Worm (Caenorhabditis elegans) whole organism, L1 larva: ENCODE data around the gene C07A4.2.
A peak's percentile ranks its signal among the peaks of the same experiment; 100 is the strongest.

Experiments
- C16A3.4 ChIP-seq: fragments of 150-350 bp; optimal IDR thresholded peaks from 2 replicates; lab custom pipeline; 2014; ENCODE audit warnings: missing biosample characterization, missing genetic modification characterization
- F16B12.6 ChIP-seq: fragments of 150-350 bp; optimal IDR thresholded peaks from 2 replicates; lab custom pipeline; 2014; ENCODE audit warnings: missing biosample characterization, missing genetic modification characterization
- aha-1 ChIP-seq: fragments of 150-350 bp; optimal IDR thresholded peaks from 2 replicates; lab custom pipeline; 2014; ENCODE audit warnings: missing biosample characterization, missing genetic modification characterization
- alr-1 ChIP-seq: fragments of 200-800 bp; sonication (Bioruptor generic); optimal IDR thresholded peaks from 2 replicates; lab custom pipeline; 2018; ENCODE audit warnings: borderline replicate concordance, mild to moderate bottlenecking, missing genetic modification characterization, missing compliant biosample characterization
- aly-2 ChIP-seq: fragments of 150-350 bp; optimal IDR thresholded peaks from 2 replicates; lab custom pipeline; 2014; ENCODE audit warnings: missing biosample characterization, missing genetic modification characterization
- ama-1 ChIP-seq: fragments of 150-350 bp; optimal IDR thresholded peaks from 2 replicates; lab custom pipeline; 2014
- blmp-1 ChIP-seq: fragments of 150-350 bp; optimal IDR thresholded peaks from 2 replicates; lab custom pipeline; 2014; ENCODE audit warnings: missing biosample characterization, missing genetic modification characterization
- ceh-8 ChIP-seq: fragments of 200-800 bp; sonication (Bioruptor generic); optimal IDR thresholded peaks from 2 replicates; lab custom pipeline; 2018; ENCODE audit warnings: mild to moderate bottlenecking, missing genetic modification characterization, moderate library complexity, missing compliant biosample characterization
- ceh-88 ChIP-seq: fragments of 200-800 bp; sonication (Bioruptor generic); IDR thresholded peaks from 2 replicates; pipeline ENCODE4 v1.3.6; 2022; ENCODE audit warnings: missing genetic modification characterization, missing compliant biosample characterization
- ceh-90 ChIP-seq: sonication (generic microtip); optimal IDR thresholded peaks from 2 replicates; lab custom pipeline; 2016; ENCODE audit warnings: missing genetic modification characterization, missing compliant biosample characterization
- ces-1 ChIP-seq: fragments of 150-350 bp; optimal IDR thresholded peaks from 2 replicates; lab custom pipeline; 2014; ENCODE audit warnings: missing biosample characterization, missing genetic modification reagents, missing genetic modification characterization
- dpl-1 ChIP-seq, 3 experiments: fragments of 150-350 bp in 2 of 3; sonication (generic microtip) in 1 of 3; optimal IDR thresholded peaks; 2 replicates each; lab custom pipeline; 2014 to 2017; ENCODE audit warnings: missing biosample characterization in 3 of 3, missing genetic modification characterization in 3 of 3, missing genetic modification reagents in 3 of 3
- dsc-1 ChIP-seq: sonication (generic microtip); optimal IDR thresholded peaks from 2 replicates; lab custom pipeline; 2016; ENCODE audit warnings: mild to moderate bottlenecking, missing genetic modification characterization, missing compliant biosample characterization
- elt-2 ChIP-seq: sonication (generic microtip); optimal IDR thresholded peaks from 2 replicates; lab custom pipeline; 2016; ENCODE audit warnings: missing genetic modification characterization, mild to moderate bottlenecking, inconsistent platforms, missing compliant biosample characterization, missing genetic modification reagents
- elt-3 ChIP-seq, 6 experiments: fragments of 150-350 bp in 1 of 6; sonication (generic microtip); optimal IDR thresholded peaks; 2 replicates each; lab custom pipeline; 2017 to 2018; ENCODE audit warnings: missing biosample characterization in 6 of 6, missing genetic modification characterization in 6 of 6, inconsistent platforms in 1 of 6
- ets-5 ChIP-seq: fragments of 200-800 bp; sonication (Bioruptor generic); IDR thresholded peaks from 2 replicates; pipeline ENCODE4 v1.3.6; 2022; ENCODE audit warnings: missing genetic modification characterization, missing compliant biosample characterization
- fkh-4 ChIP-seq: sonication (generic microtip); optimal IDR thresholded peaks from 2 replicates; lab custom pipeline; 2016; ENCODE audit warnings: missing compliant biosample characterization, missing genetic modification characterization, borderline replicate concordance
- hlh-17 ChIP-seq: fragments of 200-800 bp; sonication (Bioruptor generic); optimal IDR thresholded peaks from 2 replicates; lab custom pipeline; 2018; ENCODE audit warnings: missing genetic modification characterization, mild to moderate bottlenecking, missing compliant biosample characterization, moderate library complexity, borderline replicate concordance
- isw-1 ChIP-seq: fragments of 200-800 bp; sonication (Bioruptor generic); IDR thresholded peaks from 2 replicates; pipeline ENCODE4 v1.3.6; 2022; ENCODE audit warnings: missing genetic modification characterization, missing compliant biosample characterization
- jun-1 ChIP-seq: fragments of 150-350 bp; optimal IDR thresholded peaks from 2 replicates; lab custom pipeline; 2014; ENCODE audit warnings: missing biosample characterization, missing genetic modification reagents, missing genetic modification characterization
- lin-14 ChIP-seq: fragments of 200-800 bp; sonication (Bioruptor generic); optimal IDR thresholded peaks from 2 replicates; lab custom pipeline; 2018; ENCODE audit warnings: mild to moderate bottlenecking, missing genetic modification characterization, moderate library complexity, missing compliant biosample characterization
- lin-15B ChIP-seq: fragments of 150-350 bp; sonication (generic microtip); optimal IDR thresholded peaks from 3 replicates; lab custom pipeline; 2014; ENCODE audit warnings: missing biosample characterization, missing genetic modification characterization
- mep-1 ChIP-seq: fragments of 150-350 bp; optimal IDR thresholded peaks from 2 replicates; lab custom pipeline; 2014; ENCODE audit warnings: missing biosample characterization, missing genetic modification characterization
- nhr-20 ChIP-seq: sonication (generic microtip); optimal IDR thresholded peaks from 2 replicates; lab custom pipeline; 2016; ENCODE audit warnings: mild to moderate bottlenecking, missing genetic modification characterization, missing compliant biosample characterization
- nhr-71 ChIP-seq: sonication (generic microtip); optimal IDR thresholded peaks from 2 replicates; lab custom pipeline; 2016; ENCODE audit warnings: mild to moderate bottlenecking, missing genetic modification characterization, moderate library complexity, missing compliant biosample characterization
- nhr-76 ChIP-seq: sonication (generic microtip); optimal IDR thresholded peaks from 2 replicates; lab custom pipeline; 2017; ENCODE audit warnings: missing biosample characterization, missing genetic modification characterization
- nhr-84 ChIP-seq: sonication (generic microtip); optimal IDR thresholded peaks from 2 replicates; lab custom pipeline; 2017; ENCODE audit warnings: missing biosample characterization, missing genetic modification characterization
- nhr-90 ChIP-seq: sonication (generic microtip); optimal IDR thresholded peaks from 2 replicates; lab custom pipeline; 2016; ENCODE audit warnings: mild to moderate bottlenecking, missing genetic modification characterization, missing compliant biosample characterization; ENCODE audit not compliant: poor library complexity
- pag-3 ChIP-seq: sonication (generic microtip); optimal IDR thresholded peaks from 2 replicates; lab custom pipeline; 2017; ENCODE audit warnings: missing genetic modification characterization, mild to moderate bottlenecking, missing compliant biosample characterization, antibody characterized with exemption, borderline replicate concordance; ENCODE audit not compliant: insufficient read depth
- rnt-1 ChIP-seq: sonication (generic microtip); optimal IDR thresholded peaks from 2 replicates; lab custom pipeline; 2016; ENCODE audit warnings: mild to moderate bottlenecking, missing genetic modification characterization, moderate library complexity, missing compliant biosample characterization
- skn-1 ChIP-seq: fragments of 150-350 bp; optimal IDR thresholded peaks from 2 replicates; lab custom pipeline; 2014; ENCODE audit warnings: missing biosample characterization, missing genetic modification characterization
- snu-23 ChIP-seq: sonication (generic microtip); optimal IDR thresholded peaks from 2 replicates; lab custom pipeline; 2016; ENCODE audit warnings: missing genetic modification characterization, missing compliant biosample characterization
- sptf-1 ChIP-seq: fragments of 150-350 bp; optimal IDR thresholded peaks from 2 replicates; lab custom pipeline; 2014; ENCODE audit warnings: missing biosample characterization, missing genetic modification characterization
- sup-37 ChIP-seq: fragments of 200-800 bp; sonication (Bioruptor generic); optimal IDR thresholded peaks from 2 replicates; lab custom pipeline; 2018; ENCODE audit warnings: mild to moderate bottlenecking, missing genetic modification characterization, missing compliant biosample characterization
- swsn-7 ChIP-seq: sonication (generic microtip); optimal IDR thresholded peaks from 2 replicates; lab custom pipeline; 2016; ENCODE audit warnings: missing genetic modification characterization, missing compliant biosample characterization
- tbx-2 ChIP-seq: sonication (generic microtip); optimal IDR thresholded peaks from 2 replicates; lab custom pipeline; 2016; ENCODE audit warnings: missing genetic modification characterization, missing compliant biosample characterization
- tlp-1 ChIP-seq: fragments of 150-350 bp; optimal IDR thresholded peaks from 2 replicates; lab custom pipeline; 2014; ENCODE audit warnings: missing biosample characterization, missing genetic modification characterization
- unc-130 ChIP-seq: fragments of 150-350 bp; optimal IDR thresholded peaks from 2 replicates; lab custom pipeline; 2017; ENCODE audit warnings: missing biosample characterization, missing genetic modification characterization, inconsistent platforms
- unc-86 ChIP-seq: sonication (generic microtip); optimal IDR thresholded peaks from 2 replicates; lab custom pipeline; 2016; ENCODE audit warnings: missing genetic modification characterization, missing compliant biosample characterization
- unc-98 ChIP-seq: fragments of 200-800 bp; sonication (Bioruptor generic); IDR thresholded peaks from 2 replicates; pipeline ENCODE4 v1.3.6; 2022; ENCODE audit warnings: missing genetic modification characterization, missing compliant biosample characterization
- xbp-1 ChIP-seq: sonication (generic microtip); optimal IDR thresholded peaks from 2 replicates; lab custom pipeline; 2016; ENCODE audit warnings: missing genetic modification characterization, missing compliant biosample characterization
- ztf-11 ChIP-seq, 2 experiments: sonication (generic microtip); optimal IDR thresholded peaks; 2 replicates each; lab custom pipeline; 2016 to 2017; ENCODE audit warnings: missing genetic modification characterization in 2 of 2, missing biosample characterization in 1 of 2, missing compliant biosample characterization in 1 of 2
- ztf-4 ChIP-seq: fragments of 150-350 bp; optimal IDR thresholded peaks from 2 replicates; lab custom pipeline; 2014; ENCODE audit warnings: missing biosample characterization, missing genetic modification characterization

The C07A4.2 gene

ce11 chrX:10204313-10205063 is 32.5 kb downstream of the C07A4.2 start (continued):
- no peak for TF ChIP-seq xbp-1 (tag; lab: Kevin White, UChicago)
- no peak for TF ChIP-seq nhr-84 (tag; lab: Kevin White, UChicago)
- no peak for TF ChIP-seq elt-3 (tag; optimal IDR thresholded peaks at IDR 0.05; lab: Kevin White, UChicago)
- TF ChIP-seq unc-86 (tag; lab: Kevin White, UChicago): no peak
- peak; percentile 71 for TF ChIP-seq blmp-1
- peak; percentile 13 for TF ChIP-seq snu-23 (GFP tag; lab: Kevin White, UChicago)
- no peak for TF ChIP-seq tbx-2
- no peak for TF ChIP-seq ztf-4 (tag; lab: Kevin White, UChicago)

DNA sequence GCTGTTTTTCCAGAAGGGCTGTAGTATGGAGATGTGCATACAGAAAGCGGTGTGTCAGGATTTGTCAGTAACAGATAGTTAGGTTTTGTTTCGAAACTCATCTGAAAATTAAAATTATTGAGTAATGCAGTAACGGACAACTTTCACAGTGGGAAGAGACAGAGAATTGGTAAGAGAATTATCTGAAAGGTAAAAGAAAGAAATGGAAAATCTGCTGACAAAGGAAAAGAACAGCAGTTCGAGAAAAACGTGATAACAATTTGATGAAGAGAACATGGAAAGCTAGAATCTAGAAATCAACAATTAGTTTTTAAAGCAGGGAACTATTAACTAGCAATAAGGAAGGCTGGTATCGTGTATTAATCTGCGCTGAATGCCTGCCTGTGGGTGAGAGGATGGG is 33.3 kb downstream of the C07A4.2 start, which contains the start of gene sex-1:
Gene sex-1, minus strand, starts transcription at position 101 of the 400 bp plus-strand sequence.
- TF ChIP-seq C16A3.4 (tag; lab: Kevin White, UChicago): no peak
- TF ChIP-seq ceh-8 (GFP tag; lab: Kevin White, UChicago): no peak
- no peak for TF ChIP-seq isw-1 (GFP tag; lab: Robert Waterston, UW)
- no peak for TF ChIP-seq ceh-88 (GFP tag; lab: Robert Waterston, UW)
- no peak for TF ChIP-seq nhr-90 (tag; lab: Kevin White, UChicago)
- no peak for TF ChIP-seq unc-98
- TF ChIP-seq ets-5 (GFP tag; lab: Robert Waterston, UW): no peak
- no peak for TF ChIP-seq skn-1 (tag; lab: Kevin White, UChicago)
- TF ChIP-seq mep-1 (tag; lab: Kevin White, UChicago): no peak
- no peak for TF ChIP-seq sptf-1
- TF ChIP-seq unc-130 (tag; lab: Kevin White, UChicago): no peak
- no peak for TF ChIP-seq aly-2 (tag; lab: Kevin White, UChicago)
- TF ChIP-seq jun-1 (tag; lab: Kevin White, UChicago): no peak
- no peak for TF ChIP-seq rnt-1 (tag; lab: Kevin White, UChicago)
- no peak for TF ChIP-seq hlh-17
- no peak for TF ChIP-seq fkh-4 (tag; lab: Kevin White, UChicago)

- TF ChIP-seq fkh-4 (tag; lab: Kevin White, UChicago): no peak
- no peak for TF ChIP-seq ztf-11 (tag; optimal IDR thresholded peaks at IDR 0.05; lab: Kevin White, UChicago)
- no peak for TF ChIP-seq ama-1 (lab: Kevin White, UChicago)
- no peak for TF ChIP-seq aha-1 (tag; lab: Kevin White, UChicago)
- TF ChIP-seq hlh-17: no peak
- no peak for TF ChIP-seq dpl-1 (GFP tag; optimal IDR thresholded peaks at IDR 0.05; lab: Kevin White, UChicago)
- TF ChIP-seq nhr-90 (tag; lab: Kevin White, UChicago): no peak
- TF ChIP-seq jun-1 (tag; lab: Kevin White, UChicago): no peak
- TF ChIP-seq nhr-71 (tag; lab: Kevin White, UChicago): no peak
- no peak for TF ChIP-seq unc-130 (tag; lab: Kevin White, UChicago)
- no peak for TF ChIP-seq snu-23 (GFP tag; lab: Kevin White, UChicago)
Measured at ce11 chrX:10206008-10206407, 34.0 kb downstream of the C07A4.2 start.

DNA sequence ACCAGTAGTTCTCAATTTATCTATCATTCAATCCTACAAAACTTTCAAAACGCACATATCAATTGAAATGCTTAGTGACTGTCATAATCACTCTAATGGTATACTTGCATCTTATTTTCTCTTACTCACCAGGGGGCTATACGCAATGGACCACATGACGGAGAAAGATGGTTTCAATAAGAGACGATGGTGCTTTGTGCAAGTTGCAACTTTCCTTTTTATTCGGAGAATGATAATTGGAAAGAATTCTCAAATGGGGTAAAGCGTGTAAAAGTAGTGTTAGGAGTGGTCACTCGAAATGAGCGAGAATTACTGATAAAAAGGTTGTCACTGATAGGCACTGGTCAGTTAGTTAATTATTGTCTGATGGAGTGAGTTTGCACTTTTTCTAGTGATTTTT is 36.5 kb downstream of the C07A4.2 start:
- TF ChIP-seq dsc-1 (tag; lab: Kevin White, UChicago): peak; percentile 51
- TF ChIP-seq nhr-71 (tag; lab: Kevin White, UChicago): no peak

ce11 chrX:10212469-10212868 is 40.5 kb downstream of the C07A4.2 start, which contains the start of gene F44A6.3:
Gene F44A6.3 (plus strand): TSS chrX:10212769.
- TF ChIP-seq nhr-20 (tag; lab: Kevin White, UChicago) (no peak), ceh-8 (GFP tag; lab: Kevin White, UChicago) (no peak), nhr-76 (tag; lab: Kevin White, UChicago) (no peak), ceh-90 (tag; lab: Kevin White, UChicago) (no peak), alr-1 (no peak), elt-2 (tag; lab: Kevin White, UChicago) (no peak), ces-1 (GFP tag; lab: Kevin White, UChicago) (no peak), swsn-7 (no peak), sup-37 (GFP tag; lab: Kevin White, UChicago) (no peak), tlp-1 (tag; lab: Kevin White, UChicago) (no peak), pag-3 (tag; lab: Kevin White, UChicago) (no peak), lin-14 (GFP tag; lab: Kevin White, UChicago) (no peak), lin-15B (no peak), F16B12.6 (tag; lab: Kevin White, UChicago) (no peak)
